Worm (Caenorhabditis elegans): Measurements from ENCODE around the gene srh-299.

- no peak for TF ChIP-seq unc-39 (tag; optimal IDR thresholded peaks at IDR 0.05)
- no peak for TF ChIP-seq mdl-1 (tag; optimal IDR thresholded peaks at IDR 0.05)
- TF ChIP-seq attf-4 (tag; optimal IDR thresholded peaks at IDR 0.05): no peak
- TF ChIP-seq hlh-11 (tag; optimal IDR thresholded peaks at IDR 0.05): no peak
- TF ChIP-seq nhr-76 (tag; optimal IDR thresholded peaks at IDR 0.05): no peak
Measured at ce11 chrV:15913714-15914113, 50.6 kb downstream of the srh-299 start, which contains the start of gene F35E8.7.

Data from whole organism, L4 larva.